Worm (Caenorhabditis elegans) whole organism, L4/young adult: ENCODE results near the gene H12D21.6.

Experiments used
- W03F9.2 ChIP-seq: fragments of 150-350 bp; optimal IDR thresholded peaks from 2 replicates; lab custom pipeline; 2014; ENCODE audit warnings: missing biosample characterization, missing genetic modification characterization
- dao-5 ChIP-seq: sonication (generic microtip); optimal IDR thresholded peaks from 2 replicates; lab custom pipeline; 2016; ENCODE audit warnings: missing genotype, missing genetic modification characterization, moderate library complexity, missing compliant biosample characterization
- him-1 ChIP-seq: sonication (generic microtip); optimal IDR thresholded peaks from 2 replicates; lab custom pipeline; 2016; ENCODE audit warnings: missing genotype, missing genetic modification reagents, missing genetic modification characterization, missing compliant biosample characterization

DNA sequence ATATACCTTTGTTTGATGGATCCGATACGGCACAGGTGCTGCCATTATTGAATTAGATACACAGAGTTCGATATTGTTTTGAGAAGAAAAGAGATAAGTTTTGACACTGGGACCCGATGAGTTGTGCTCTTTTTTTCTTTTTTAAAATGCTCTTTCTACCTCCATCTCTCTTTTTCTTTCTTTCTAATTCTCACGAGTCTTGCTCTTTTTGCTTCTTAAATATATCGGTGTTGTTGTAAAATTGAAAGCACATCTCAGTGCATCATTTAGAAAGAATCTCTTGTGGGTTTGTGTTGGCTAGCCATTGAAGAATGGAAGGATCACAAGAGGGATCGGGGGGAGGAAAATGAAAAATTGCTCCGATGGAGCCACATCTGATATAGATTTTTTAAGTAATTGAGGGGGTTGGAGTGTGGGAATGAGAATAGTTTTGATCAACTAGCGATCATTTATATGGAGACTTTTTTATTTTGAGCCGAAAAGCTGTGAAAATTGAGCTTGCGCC, 11.8 kb upstream of the H12D21.6 start, which contains the start of gene H12D21.9:
- TF ChIP-seq him-1 (tag; lab: Kevin White, UChicago) (no peak), W03F9.2 (tag; lab: Kevin White, UChicago) (no peak), dao-5 (no peak)
